Fruit fly (Drosophila melanogaster): ENCODE results near the gene Chrac-16.
A peak's percentile ranks its signal among the peaks of the same experiment; 100 is the strongest.

Gene Chrac-16

DNA sequence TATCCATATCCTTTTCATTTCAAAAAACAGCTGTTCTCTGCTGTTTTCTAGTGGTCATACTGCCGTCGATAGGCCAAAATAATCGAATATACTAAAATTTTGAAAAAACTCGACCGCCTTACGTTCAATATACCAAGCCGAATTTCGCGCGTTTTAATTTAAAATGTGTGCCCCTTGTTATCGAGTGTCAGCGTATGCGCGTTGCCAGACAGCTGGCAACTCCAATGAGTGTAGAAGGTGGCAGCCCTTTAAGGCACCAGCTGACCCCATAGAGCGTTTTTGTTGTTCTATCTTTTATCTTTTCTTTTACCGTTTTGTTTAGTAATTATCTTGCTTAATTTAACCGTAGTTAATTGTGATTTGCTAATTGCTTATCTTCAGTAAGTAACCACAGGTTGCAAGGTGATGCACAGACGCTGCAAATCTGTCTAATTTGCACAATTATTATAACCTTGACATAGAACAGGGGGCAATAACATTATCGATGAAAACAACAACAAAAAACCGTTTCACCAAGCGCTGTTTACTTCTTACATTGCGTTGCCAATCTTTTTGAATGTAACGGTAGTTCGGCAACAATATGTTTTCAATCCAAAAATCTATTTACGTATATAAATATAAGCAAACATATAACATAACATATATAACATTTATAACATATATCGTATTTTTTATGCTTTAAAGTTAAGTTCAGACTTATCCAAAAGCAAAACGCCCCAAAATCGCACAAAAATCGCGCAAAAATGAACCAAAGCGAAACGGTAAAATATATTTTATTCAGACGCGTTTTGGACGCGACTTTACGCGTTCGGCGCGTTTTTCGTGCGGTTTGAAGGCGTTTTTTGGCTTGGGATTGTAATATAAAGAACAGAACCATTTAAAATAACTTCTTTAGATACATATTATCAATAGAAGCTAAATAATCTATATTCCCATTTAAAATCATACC, 5.3 kb downstream of the Chrac-16 start, which contains the start of the genes CG1492 and regucalcin:
Gene CG1492 (minus strand): TSS at position 63 of the 949 bp plus-strand sequence.
Gene regucalcin (plus strand): TSS at position 229 of the 949 bp plus-strand sequence.
- no peak for TF ChIP-seq CrebA (GFP tag; optimal IDR thresholded peaks at IDR 0.05; ENCODE audit: borderline replicate concordance)
- TF ChIP-seq Hr83 (GFP tag; optimal IDR thresholded peaks at IDR 0.05; ENCODE audit: poor library complexity, severe bottlenecking): no peak
- no peak for TF ChIP-seq dsf (GFP tag; optimal IDR thresholded peaks at IDR 0.05; ENCODE audit: borderline replicate concordance)
- peak; percentile 20 for TF ChIP-seq fru (GFP tag; optimal IDR thresholded peaks at IDR 0.05)
- TF ChIP-seq sv (GFP tag; optimal IDR thresholded peaks at IDR 0.05): no peak
- no peak for TF ChIP-seq psq (GFP tag; optimal IDR thresholded peaks at IDR 0.05)
- TF ChIP-seq CG32264 (GFP tag; optimal IDR thresholded peaks at IDR 0.05): no peak
- TF ChIP-seq usp (GFP tag; optimal IDR thresholded peaks at IDR 0.05): no peak
- TF ChIP-seq Rel (GFP tag; optimal IDR thresholded peaks at IDR 0.05): no peak
- no peak for TF ChIP-seq Rel (tag; optimal IDR thresholded peaks at IDR 0.05)
- TF ChIP-seq tai (GFP tag; optimal IDR thresholded peaks at IDR 0.05): no peak
- TF ChIP-seq rgr (GFP tag; optimal IDR thresholded peaks at IDR 0.05): no peak
- no peak for TF ChIP-seq Dif (GFP tag; optimal IDR thresholded peaks at IDR 0.05; ENCODE audit: partially characterized antibody)
- TF ChIP-seq Myc (optimal IDR thresholded peaks at IDR 0.05): peak; percentile 69
- no peak for TF ChIP-seq Hnf4 (GFP tag; optimal IDR thresholded peaks at IDR 0.05)
- no peak for TF ChIP-seq sage (GFP tag; optimal IDR thresholded peaks at IDR 0.05)
- TF ChIP-seq CG9705 (GFP tag; optimal IDR thresholded peaks at IDR 0.05): no peak
- no peak for TF ChIP-seq Jra (GFP tag; optimal IDR thresholded peaks at IDR 0.05)
- no peak for TF ChIP-seq pan (optimal IDR thresholded peaks at IDR 0.05)

DNA sequence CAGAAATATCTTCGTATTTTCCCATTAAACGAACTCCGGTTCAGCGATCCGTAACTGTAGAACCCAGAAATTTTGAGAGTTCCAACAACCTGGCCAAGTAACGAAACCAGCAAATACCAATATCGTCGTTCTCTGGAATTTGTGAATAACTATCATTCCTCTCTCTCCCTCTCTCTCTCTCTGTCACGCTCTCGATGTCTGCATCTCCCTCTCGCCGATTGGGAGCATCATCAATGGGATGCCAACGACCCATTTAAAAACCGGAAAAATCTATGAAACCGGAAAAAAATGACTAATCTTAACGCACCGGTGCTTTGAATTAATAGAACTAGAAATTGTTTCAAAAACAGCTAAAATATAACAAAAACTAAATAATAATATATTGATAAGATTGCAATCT, 10.2 kb downstream of the Chrac-16 start:
- TF ChIP-seq dl (GFP tag; optimal IDR thresholded peaks at IDR 0.05; ENCODE audit: insufficient read depth in 1 of 2, partially characterized antibody in 2 of 2): peak; percentile 17 to 57
- no peak for TF ChIP-seq pan (optimal IDR thresholded peaks at IDR 0.05)
- peak; percentile 63 for TF ChIP-seq Dif (GFP tag; optimal IDR thresholded peaks at IDR 0.05; ENCODE audit: partially characterized antibody)
- no peak for TF ChIP-seq h (GFP tag; optimal IDR thresholded peaks at IDR 0.05)
- no peak for TF ChIP-seq psq (GFP tag; optimal IDR thresholded peaks at IDR 0.05)
- TF ChIP-seq dsf (GFP tag; optimal IDR thresholded peaks at IDR 0.05; ENCODE audit: borderline replicate concordance): no peak
- TF ChIP-seq dmrt93B (GFP tag; optimal IDR thresholded peaks at IDR 0.05): no peak

DNA sequence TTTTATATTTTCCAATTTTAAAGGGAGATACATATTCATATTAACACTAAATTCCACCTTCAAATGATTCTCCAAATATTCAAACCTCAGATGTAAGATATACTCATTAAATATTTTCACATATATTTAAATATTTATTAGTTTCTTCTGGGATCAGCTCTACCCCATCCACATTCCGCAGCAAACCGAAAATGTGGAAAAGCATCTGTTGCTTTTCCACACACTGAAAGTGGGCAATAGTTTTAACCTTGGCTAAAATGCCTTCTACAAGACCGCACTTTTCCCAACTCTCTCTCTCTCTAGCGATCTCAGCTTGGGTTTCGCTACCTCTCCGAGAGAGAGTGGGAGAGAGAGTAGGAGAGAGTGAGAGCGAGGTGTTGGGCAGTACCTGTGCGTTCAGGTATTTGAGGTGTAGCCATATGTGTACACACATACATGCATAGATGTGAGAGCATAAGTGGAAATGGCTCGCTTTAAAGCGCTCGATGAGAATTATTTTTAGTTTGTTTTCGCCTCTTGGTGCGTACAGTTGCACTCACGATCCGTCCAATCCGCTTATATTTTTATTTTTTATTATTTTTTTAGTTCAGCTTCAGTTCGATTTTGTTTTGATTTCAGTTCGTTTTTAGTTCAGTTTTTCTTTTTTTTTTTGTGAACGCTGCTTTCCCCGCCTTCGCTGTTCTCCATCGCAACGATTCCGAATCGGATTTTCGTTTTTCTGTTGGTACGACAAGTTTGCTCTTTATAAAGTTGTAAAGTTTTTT, 10.9 kb downstream of the Chrac-16 start, which contains the start of gene CG1806:
Gene CG1806 (plus strand): TSS at position 499 of the 764 bp plus-strand sequence.
- TF ChIP-seq woc (GFP tag; optimal IDR thresholded peaks at IDR 0.05) (no peak), br (GFP tag; optimal IDR thresholded peaks at IDR 0.05) (no peak), jim (GFP tag; optimal IDR thresholded peaks at IDR 0.05) (peak; percentile 60), lola (GFP tag; optimal IDR thresholded peaks at IDR 0.05) (no peak), h (GFP tag; optimal IDR thresholded peaks at IDR 0.05) (peak; percentile 20), dl (GFP tag; optimal IDR thresholded peaks at IDR 0.05; ENCODE audit: insufficient read depth in 1 of 2, partially characterized antibody in 2 of 2) (peak; percentile 97 to 98), Dfd (GFP tag; optimal IDR thresholded peaks at IDR 0.05) (no peak), Sp1 (GFP tag; optimal IDR thresholded peaks at IDR 0.05) (peak; percentile 23), rgr (GFP tag; optimal IDR thresholded peaks at IDR 0.05) (no peak), pan (optimal IDR thresholded peaks at IDR 0.05) (no peak), fru (GFP tag; optimal IDR thresholded peaks at IDR 0.05) (peak; percentile 25), Dif (GFP tag; optimal IDR thresholded peaks at IDR 0.05; ENCODE audit: partially characterized antibody) (peak; percentile 98), HLH106 (tag; optimal IDR thresholded peaks at IDR 0.05) (no peak), sage (GFP tag; optimal IDR thresholded peaks at IDR 0.05) (peak; percentile 62), psq (GFP tag; optimal IDR thresholded peaks at IDR 0.05) (no peak), dsf (GFP tag; optimal IDR thresholded peaks at IDR 0.05; ENCODE audit: borderline replicate concordance) (no peak), usp (GFP tag; optimal IDR thresholded peaks at IDR 0.05) (no peak), GATAd (GFP tag; optimal IDR thresholded peaks at IDR 0.05) (no peak), Hr83 (GFP tag; optimal IDR thresholded peaks at IDR 0.05; ENCODE audit: poor library complexity, severe bottlenecking) (peak; percentile 27), CG9705 (GFP tag; optimal IDR thresholded peaks at IDR 0.05) (no peak), brk (GFP tag; optimal IDR thresholded peaks at IDR 0.05) (peak; percentile 27), foxo (GFP tag; optimal IDR thresholded peaks at IDR 0.05) (no peak), CG32264 (GFP tag; optimal IDR thresholded peaks at IDR 0.05) (no peak), Abd-B (GFP tag; optimal IDR thresholded peaks at IDR 0.05) (no peak), Hnf4 (GFP tag; optimal IDR thresholded peaks at IDR 0.05) (peak; percentile 34), N (GFP tag; optimal IDR thresholded peaks at IDR 0.05) (no peak), ey (GFP tag; optimal IDR thresholded peaks at IDR 0.05) (no peak), Mio (GFP tag; optimal IDR thresholded peaks at IDR 0.05) (no peak), dmrt93B (GFP tag; optimal IDR thresholded peaks at IDR 0.05) (no peak), tai (GFP tag; optimal IDR thresholded peaks at IDR 0.05) (no peak), Jra (GFP tag; optimal IDR thresholded peaks at IDR 0.05) (peak; percentile 9), CrebA (GFP tag; optimal IDR thresholded peaks at IDR 0.05; ENCODE audit: borderline replicate concordance) (no peak), sv (GFP tag; optimal IDR thresholded peaks at IDR 0.05) (no peak), OdsH (GFP tag; optimal IDR thresholded peaks at IDR 0.05) (no peak), Vsx2 (GFP tag; optimal IDR thresholded peaks at IDR 0.05; ENCODE audit: partially characterized antibody) (peak; percentile 95), Hr78 (GFP tag; optimal IDR thresholded peaks at IDR 0.05) (no peak)

All from whole organism, wandering third instar larva.